Worm (Caenorhabditis elegans): Measurements from ENCODE around the gene stdh-1.

Gene stdh-1

ce11 chrV:13906166-13906565 is at the start of gene stdh-1:
Gene stdh-1, plus strand, starts transcription at chrV:13906492.
- TF ChIP-seq ztf-4 (tag; optimal IDR thresholded peaks at IDR 0.05) (no peak), unc-39 (tag; optimal IDR thresholded peaks at IDR 0.05) (no peak), fkh-10 (GFP tag; optimal IDR thresholded peaks at IDR 0.05) (no peak), ceh-9 (tag; optimal IDR thresholded peaks at IDR 0.05) (no peak), R02D3.7 (tag; optimal IDR thresholded peaks at IDR 0.05) (no peak), nfya-1 (tag; optimal IDR thresholded peaks at IDR 0.05; ENCODE audit: insufficient read depth) (peak; percentile 3), sea-2 (GFP tag; optimal IDR thresholded peaks at IDR 0.05) (no peak), egl-5 (tag; optimal IDR thresholded peaks at IDR 0.05) (peak; percentile 50), ceh-16 (tag; optimal IDR thresholded peaks at IDR 0.05) (no peak), nhr-12 (tag; optimal IDR thresholded peaks at IDR 0.05) (no peak), hmg-11 (tag; optimal IDR thresholded peaks at IDR 0.05) (peak; percentile 5), elt-2 (tag; optimal IDR thresholded peaks at IDR 0.05) (peak; percentile 48), nhr-43 (tag; optimal IDR thresholded peaks at IDR 0.05; ENCODE audit: poor library complexity, severe bottlenecking) (no peak), fos-1 (tag; optimal IDR thresholded peaks at IDR 0.05) (no peak), pqm-1 (tag; optimal IDR thresholded peaks at IDR 0.05) (no peak), lin-15B (tag; optimal IDR thresholded peaks at IDR 0.05) (no peak), ZK546.5 (tag; optimal IDR thresholded peaks at IDR 0.05) (no peak), ztf-11 (tag; optimal IDR thresholded peaks at IDR 0.05) (no peak), unc-62 (GFP tag; optimal IDR thresholded peaks at IDR 0.05) (no peak), ceh-82 (tag; optimal IDR thresholded peaks at IDR 0.05) (no peak), eor-1 (tag; optimal IDR thresholded peaks at IDR 0.05) (no peak), pha-4 (tag; optimal IDR thresholded peaks at IDR 0.05) (peak; percentile 22), skn-1 (tag; optimal IDR thresholded peaks at IDR 0.05) (no peak), ceh-28 (tag; optimal IDR thresholded peaks at IDR 0.05) (no peak), tbx-2 (tag; optimal IDR thresholded peaks at IDR 0.05) (no peak), zag-1 (tag; optimal IDR thresholded peaks at IDR 0.05) (no peak), nhr-77 (tag; optimal IDR thresholded peaks at IDR 0.05) (no peak)

- TF ChIP-seq nhr-67 (tag; optimal IDR thresholded peaks at IDR 0.05) (no peak), elt-1 (tag; optimal IDR thresholded peaks at IDR 0.05) (no peak), snpc-4 (tag; optimal IDR thresholded peaks at IDR 0.05) (no peak), nhr-237 (tag; optimal IDR thresholded peaks at IDR 0.05) (no peak), mml-1 (tag; optimal IDR thresholded peaks at IDR 0.05) (no peak), ceh-28 (tag; optimal IDR thresholded peaks at IDR 0.05) (no peak), nhr-76 (tag; optimal IDR thresholded peaks at IDR 0.05) (no peak), tbx-2 (tag; optimal IDR thresholded peaks at IDR 0.05) (no peak), nhr-28 (tag; optimal IDR thresholded peaks at IDR 0.05) (no peak), nhr-25 (tag; optimal IDR thresholded peaks at IDR 0.05) (no peak), zag-1 (tag; optimal IDR thresholded peaks at IDR 0.05) (no peak), ceh-82 (tag; optimal IDR thresholded peaks at IDR 0.05) (no peak), nhr-23 (tag; optimal IDR thresholded peaks at IDR 0.05) (no peak), ZK546.5 (tag; optimal IDR thresholded peaks at IDR 0.05) (no peak), nfya-1 (tag; optimal IDR thresholded peaks at IDR 0.05; ENCODE audit: insufficient read depth) (no peak), lin-39 (tag; optimal IDR thresholded peaks at IDR 0.05) (no peak), fkh-10 (GFP tag; optimal IDR thresholded peaks at IDR 0.05) (no peak), sea-2 (GFP tag; optimal IDR thresholded peaks at IDR 0.05) (no peak), nhr-43 (tag; optimal IDR thresholded peaks at IDR 0.05; ENCODE audit: poor library complexity, severe bottlenecking) (no peak)
Observed at ce11 chrV:13857132-13857531, 49.2 kb upstream of the stdh-1 start, which contains the start of gene srx-136. Gene srx-136, plus strand, starts transcription at chrV:13857432.

- TF ChIP-seq snpc-4 (tag; optimal IDR thresholded peaks at IDR 0.05), result no peak
- TF ChIP-seq egl-27 (tag; optimal IDR thresholded peaks at IDR 0.05), result no peak
- no peak for TF ChIP-seq jun-1 (tag; optimal IDR thresholded peaks at IDR 0.05)
- no peak for TF ChIP-seq zag-1 (tag; optimal IDR thresholded peaks at IDR 0.05)
- TF ChIP-seq nhr-43 (tag; optimal IDR thresholded peaks at IDR 0.05; ENCODE audit: poor library complexity, severe bottlenecking), result no peak
- no peak for TF ChIP-seq nhr-237 (tag; optimal IDR thresholded peaks at IDR 0.05)
- no peak for TF ChIP-seq ceh-82 (tag; optimal IDR thresholded peaks at IDR 0.05)
- TF ChIP-seq pqm-1 (tag; optimal IDR thresholded peaks at IDR 0.05), result no peak
- no peak for TF ChIP-seq lin-15B (tag; optimal IDR thresholded peaks at IDR 0.05)
- TF ChIP-seq nhr-23 (tag; optimal IDR thresholded peaks at IDR 0.05), result no peak
- TF ChIP-seq lsy-12 (tag; optimal IDR thresholded peaks at IDR 0.05), result no peak
- no peak for TF ChIP-seq nhr-12 (tag; optimal IDR thresholded peaks at IDR 0.05)
- no peak for TF ChIP-seq lin-39 (tag; optimal IDR thresholded peaks at IDR 0.05)
- TF ChIP-seq tbx-2 (tag; optimal IDR thresholded peaks at IDR 0.05), result no peak
- no peak for TF ChIP-seq eor-1 (tag; optimal IDR thresholded peaks at IDR 0.05)
Observed at ce11 chrV:13858906-13859305, 47.4 kb upstream of the stdh-1 start, which contains the start of gene srx-135. Gene srx-135, plus strand, starts transcription at chrV:13859206.
